Worm (Caenorhabditis elegans) whole organism, L3 larva: ENCODE data around the gene F20A1.6.

Experiments used
- R02D3.7 ChIP-seq: fragments of 150-350 bp; optimal IDR thresholded peaks from 2 replicates; lab custom pipeline; 2014; ENCODE audit warnings: missing biosample characterization, missing genetic modification characterization
- ZK546.5 ChIP-seq: sonication (generic microtip); optimal IDR thresholded peaks from 2 replicates; lab custom pipeline; 2017; ENCODE audit warnings: missing biosample characterization, missing genetic modification characterization
- aly-2 ChIP-seq: fragments of 150-350 bp; optimal IDR thresholded peaks from 2 replicates; lab custom pipeline; 2014; ENCODE audit warnings: missing biosample characterization, missing genetic modification characterization
- ama-1 ChIP-seq: fragments of 150-350 bp; optimal IDR thresholded peaks from 2 replicates; lab custom pipeline; 2018
- ceh-28 ChIP-seq: fragments of 150-350 bp; optimal IDR thresholded peaks from 2 replicates; lab custom pipeline; 2014; ENCODE audit warnings: missing biosample characterization, missing genetic modification reagents, missing genetic modification characterization
- ceh-82 ChIP-seq: fragments of 150-350 bp; optimal IDR thresholded peaks from 2 replicates; lab custom pipeline; 2014; ENCODE audit warnings: missing biosample characterization, missing genetic modification characterization
- daf-12 ChIP-seq: fragments of 150-350 bp; optimal IDR thresholded peaks from 2 replicates; lab custom pipeline; 2014; ENCODE audit warnings: missing biosample characterization, missing genetic modification reagents, missing genetic modification characterization
- egl-27 ChIP-seq: sonication (generic microtip); optimal IDR thresholded peaks from 4 replicates; lab custom pipeline; 2017; ENCODE audit warnings: missing biosample characterization, missing genetic modification reagents, missing genetic modification characterization
- elt-1 ChIP-seq: fragments of 150-350 bp; optimal IDR thresholded peaks from 2 replicates; lab custom pipeline; 2014; ENCODE audit warnings: missing biosample characterization, missing genetic modification characterization
- elt-2 ChIP-seq: sonication (generic microtip); optimal IDR thresholded peaks from 2 replicates; lab custom pipeline; 2016; ENCODE audit warnings: missing genetic modification reagents, mild to moderate bottlenecking, missing genetic modification characterization, missing compliant biosample characterization
- elt-3 ChIP-seq, 3 experiments: fragments of 150-350 bp in 1 of 3; sonication (generic microtip) in 2 of 3; optimal IDR thresholded peaks; 2 replicates in 2 of 3; 4 replicates in 1 of 3; lab custom pipeline; 2014 to 2017; ENCODE audit warnings: missing biosample characterization in 3 of 3, missing genetic modification characterization in 3 of 3
- fkh-2 ChIP-seq: fragments of 150-350 bp; optimal IDR thresholded peaks from 2 replicates; lab custom pipeline; 2014; ENCODE audit warnings: missing biosample characterization, missing genetic modification reagents, missing genetic modification characterization
- fos-1 ChIP-seq: fragments of 150-350 bp; optimal IDR thresholded peaks from 2 replicates; lab custom pipeline; 2014; ENCODE audit warnings: missing biosample characterization, missing genetic modification characterization
- hmg-11 ChIP-seq: sonication (generic microtip); optimal IDR thresholded peaks from 2 replicates; lab custom pipeline; 2016; ENCODE audit warnings: missing genetic modification characterization, missing compliant biosample characterization
- lin-15B ChIP-seq: fragments of 150-350 bp; optimal IDR thresholded peaks from 2 replicates; lab custom pipeline; 2014; ENCODE audit warnings: missing biosample characterization, missing genetic modification characterization
- lin-39 ChIP-seq: fragments of 150-350 bp; optimal IDR thresholded peaks from 2 replicates; lab custom pipeline; 2018; ENCODE audit warnings: missing biosample characterization, missing genetic modification reagents, missing genetic modification characterization
- mdl-1 ChIP-seq: fragments of 150-350 bp; optimal IDR thresholded peaks from 2 replicates; lab custom pipeline; 2014; ENCODE audit warnings: missing biosample characterization, missing genetic modification characterization
- mml-1 ChIP-seq: fragments of 150-350 bp; sonication (generic microtip); optimal IDR thresholded peaks from 3 replicates; lab custom pipeline; 2014; ENCODE audit warnings: missing biosample characterization, missing genetic modification characterization
- nhr-11 ChIP-seq: fragments of 150-350 bp; optimal IDR thresholded peaks from 2 replicates; lab custom pipeline; 2014; ENCODE audit warnings: missing biosample characterization, missing genetic modification characterization
- nhr-12 ChIP-seq: fragments of 150-350 bp; optimal IDR thresholded peaks from 2 replicates; lab custom pipeline; 2014; ENCODE audit warnings: missing biosample characterization, missing genetic modification characterization
- nhr-237 ChIP-seq: fragments of 150-350 bp; optimal IDR thresholded peaks from 2 replicates; lab custom pipeline; 2014; ENCODE audit warnings: missing biosample characterization, missing genetic modification characterization
- nhr-25 ChIP-seq: sonication (generic microtip); optimal IDR thresholded peaks from 2 replicates; lab custom pipeline; 2017; ENCODE audit warnings: missing biosample characterization, missing genetic modification characterization
- nhr-28 ChIP-seq: fragments of 150-350 bp; optimal IDR thresholded peaks from 2 replicates; lab custom pipeline; 2014; ENCODE audit warnings: missing biosample characterization, missing genetic modification characterization
- nhr-43 ChIP-seq: sonication (generic microtip); optimal IDR thresholded peaks from 2 replicates; lab custom pipeline; 2016; ENCODE audit warnings: mild to moderate bottlenecking, missing genetic modification characterization, missing compliant biosample characterization; ENCODE audit not compliant: poor library complexity, severe bottlenecking
- nhr-67 ChIP-seq: fragments of 150-350 bp; optimal IDR thresholded peaks from 2 replicates; lab custom pipeline; 2014; ENCODE audit warnings: missing biosample characterization, missing genetic modification characterization
- nhr-76 ChIP-seq: fragments of 150-350 bp; sonication (generic microtip); optimal IDR thresholded peaks from 5 replicates; lab custom pipeline; 2014; ENCODE audit warnings: missing biosample characterization, missing genetic modification characterization
- nhr-77 ChIP-seq: fragments of 150-350 bp; optimal IDR thresholded peaks from 2 replicates; lab custom pipeline; 2014; ENCODE audit warnings: missing biosample characterization, missing genetic modification characterization
- pha-4 ChIP-seq: fragments of 150-350 bp; optimal IDR thresholded peaks from 2 replicates; lab custom pipeline; 2014; ENCODE audit warnings: missing biosample characterization, missing genetic modification reagents, missing genetic modification characterization
- pqm-1 ChIP-seq: fragments of 150-350 bp; optimal IDR thresholded peaks from 2 replicates; lab custom pipeline; 2017; ENCODE audit warnings: missing biosample characterization, missing genetic modification characterization, inconsistent platforms
- unc-39 ChIP-seq: sonication (generic microtip); optimal IDR thresholded peaks from 4 replicates; lab custom pipeline; 2017; ENCODE audit warnings: missing biosample characterization, missing genetic modification characterization
- unc-62 ChIP-seq: fragments of 150-350 bp; sonication (generic microtip); optimal IDR thresholded peaks from 4 replicates; lab custom pipeline; 2014; ENCODE audit warnings: missing biosample characterization, missing genetic modification reagents, missing genetic modification characterization
- zag-1 ChIP-seq: fragments of 150-350 bp; optimal IDR thresholded peaks from 2 replicates; lab custom pipeline; 2014; ENCODE audit warnings: missing biosample characterization, missing genetic modification characterization
- ztf-11 ChIP-seq: fragments of 150-350 bp; optimal IDR thresholded peaks from 2 replicates; lab custom pipeline; 2014; ENCODE audit warnings: missing biosample characterization, missing genetic modification characterization

The F20A1.6 gene

DNA sequence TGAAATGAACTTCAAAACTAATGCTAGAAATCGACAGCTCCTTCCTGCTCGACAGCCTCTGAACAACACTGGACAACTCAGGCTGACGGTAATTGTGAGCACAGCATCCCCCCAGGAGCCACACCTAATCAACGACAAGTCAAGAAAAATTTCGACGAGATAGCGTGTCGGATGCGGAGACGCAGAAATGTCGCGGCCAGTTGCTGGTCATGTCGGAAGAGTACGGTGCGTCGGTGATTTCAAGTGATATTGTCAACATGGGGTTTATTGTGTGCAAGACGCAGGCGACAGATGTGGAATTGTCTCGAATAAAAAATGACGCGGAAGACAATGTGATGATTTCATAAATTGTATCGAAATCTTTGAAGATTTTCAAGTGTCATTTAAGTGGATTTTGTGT is 9.5 kb upstream of the F20A1.6 start, which contains the start of gene twk-11:
Gene twk-11 (minus strand): TSS at position 101 of the 400 bp plus-strand sequence.
- TF ChIP-seq R02D3.7 (tag; lab: Kevin White, UChicago) (no peak), ceh-82 (tag; lab: Kevin White, UChicago) (no peak), zag-1 (tag; lab: Kevin White, UChicago) (no peak), fos-1 (tag; lab: Kevin White, UChicago) (no peak), fkh-2 (no peak), mml-1 (tag; lab: Kevin White, UChicago) (no peak), elt-2 (tag; lab: Kevin White, UChicago) (no peak), unc-62 (GFP tag; lab: Kevin White, UChicago) (no peak), aly-2 (no peak), hmg-11 (no peak)

DNA sequence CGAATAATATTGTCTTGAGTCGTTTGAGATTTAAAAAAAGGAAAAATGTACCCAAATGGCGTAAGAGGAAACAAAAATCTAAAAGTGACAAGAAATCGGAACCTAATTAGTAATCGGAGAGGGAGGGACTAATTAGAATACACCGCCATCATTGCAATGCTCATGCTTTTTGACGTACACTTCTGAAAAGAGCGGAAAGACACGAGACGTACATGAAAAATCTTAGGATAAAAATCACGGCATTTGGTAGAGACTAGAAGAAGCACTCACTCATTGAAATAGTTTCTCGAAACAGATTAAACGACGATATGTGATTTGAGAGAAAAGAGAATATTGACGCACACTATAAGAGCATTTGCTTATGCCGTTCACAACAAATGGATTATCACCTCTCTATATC is 4.0 kb downstream of the F20A1.6 start:
- TF ChIP-seq ZK546.5 (tag; lab: Kevin White, UChicago) = no peak

DNA sequence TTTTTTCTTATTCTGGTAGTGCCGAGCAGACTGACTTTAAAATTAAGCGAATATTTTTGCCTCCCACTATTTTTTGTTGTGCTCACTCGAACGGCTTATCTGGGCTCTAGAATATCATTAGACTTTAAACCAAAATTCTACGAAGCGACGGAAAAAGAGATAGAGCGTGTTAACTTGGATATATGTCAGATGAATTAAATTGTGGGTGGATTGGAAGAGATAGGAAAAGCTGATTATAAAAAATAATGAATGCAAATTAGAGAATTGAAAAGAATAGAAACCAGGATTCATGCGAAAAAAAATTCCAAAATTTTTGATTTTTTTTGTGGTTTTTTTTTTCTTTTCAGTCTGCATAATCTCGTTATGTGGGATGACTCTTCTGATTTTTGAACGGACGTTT is 5.2 kb downstream of the F20A1.6 start, which contains the start of gene F20A1.4:
Gene F20A1.4 (minus strand): TSS at position 101 of the 400 bp plus-strand sequence.
- TF ChIP-seq unc-39 (tag; lab: Kevin White, UChicago) (no peak), daf-12 (tag; lab: Kevin White, UChicago) (no peak), ama-1 (lab: Kevin White, UChicago) (no peak), egl-27 (tag; lab: Kevin White, UChicago) (no peak), fos-1 (tag; lab: Kevin White, UChicago) (no peak), elt-1 (no peak), nhr-25 (tag; lab: Kevin White, UChicago) (no peak), aly-2 (no peak), mml-1 (tag; lab: Kevin White, UChicago) (no peak), ZK546.5 (tag; lab: Kevin White, UChicago) (no peak), nhr-43 (tag; lab: Kevin White, UChicago) (no peak), nhr-237 (tag; lab: Kevin White, UChicago) (no peak), ceh-28 (tag; lab: Kevin White, UChicago) (no peak), elt-2 (tag; lab: Kevin White, UChicago) (no peak), nhr-11 (tag; lab: Kevin White, UChicago) (no peak), nhr-76 (no peak), ztf-11 (tag; lab: Kevin White, UChicago) (no peak), nhr-67 (tag; lab: Kevin White, UChicago) (no peak)

DNA sequence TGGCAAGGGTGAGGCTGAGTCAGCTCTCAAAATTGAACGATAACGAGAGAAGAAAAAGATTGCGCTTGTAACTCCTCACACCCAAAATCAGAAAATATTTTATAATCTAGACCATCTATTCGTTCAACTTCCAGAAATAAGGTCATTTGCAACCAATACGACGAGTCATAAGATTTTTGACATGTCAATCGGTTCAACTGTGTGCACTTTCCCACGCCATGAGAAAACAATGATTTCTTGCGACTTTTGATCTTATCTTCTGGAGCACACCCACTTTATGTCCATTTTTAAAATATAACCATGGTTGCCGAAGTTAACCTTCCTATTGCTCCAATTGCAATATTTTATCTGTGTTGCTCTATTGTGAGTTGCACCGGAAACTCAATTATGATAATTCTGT is 9.9 kb downstream of the F20A1.6 start, which contains the start of gene srsx-32:
Gene srsx-32 (plus strand): TSS at position 301 of the 400 bp plus-strand sequence.
- TF ChIP-seq fos-1 (tag; lab: Kevin White, UChicago) = no peak
- no peak for TF ChIP-seq pqm-1 (tag; lab: Kevin White, UChicago)
- TF ChIP-seq mdl-1 (tag; lab: Kevin White, UChicago) = no peak
- no peak for TF ChIP-seq lin-39 (tag; lab: Kevin White, UChicago)
- no peak for TF ChIP-seq nhr-77 (tag; lab: Kevin White, UChicago)
- TF ChIP-seq, all 47 proteins: peak for 0

DNA sequence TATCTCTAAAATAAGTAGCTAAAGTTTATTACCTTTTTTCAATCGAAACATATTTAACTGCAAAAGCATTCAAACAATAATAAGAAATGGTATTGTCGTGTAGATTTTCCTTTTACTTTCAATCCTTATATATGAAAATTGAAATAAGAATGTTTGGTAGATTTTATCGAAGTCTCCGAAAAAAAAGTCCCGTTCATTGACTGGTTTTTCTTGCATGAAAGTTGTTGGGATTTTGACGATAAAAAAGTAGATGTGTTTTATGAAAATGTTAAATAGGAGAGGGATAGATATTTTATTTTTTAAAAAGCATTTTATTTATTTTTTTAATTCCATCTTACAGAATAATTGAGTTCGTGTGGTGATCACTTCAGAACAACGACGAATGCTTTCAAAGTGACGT is 11.1 kb downstream of the F20A1.6 start, which contains the start of gene C33G8.13:
Gene C33G8.13 (minus strand): TSS at position 101 of the 400 bp plus-strand sequence.
- no peak for TF ChIP-seq unc-39 (tag; lab: Kevin White, UChicago)
- no peak for TF ChIP-seq aly-2
- TF ChIP-seq nhr-12 (tag; lab: Kevin White, UChicago) = no peak
- no peak for TF ChIP-seq nhr-25 (tag; lab: Kevin White, UChicago)
- no peak for TF ChIP-seq nhr-77 (tag; lab: Kevin White, UChicago)
- TF ChIP-seq mdl-1 (tag; lab: Kevin White, UChicago) = no peak
- TF ChIP-seq nhr-76 = no peak
- no peak for TF ChIP-seq daf-12 (tag; lab: Kevin White, UChicago)
- no peak for TF ChIP-seq elt-3 (tag; optimal IDR thresholded peaks at IDR 0.05; lab: Kevin White, UChicago)
- TF ChIP-seq nhr-43 (tag; lab: Kevin White, UChicago) = no peak
- no peak for TF ChIP-seq pha-4 (tag; lab: Kevin White, UChicago)
- no peak for TF ChIP-seq egl-27 (tag; lab: Kevin White, UChicago)
- TF ChIP-seq fkh-2 = no peak
- TF ChIP-seq, all 47 proteins: peak for 0

DNA sequence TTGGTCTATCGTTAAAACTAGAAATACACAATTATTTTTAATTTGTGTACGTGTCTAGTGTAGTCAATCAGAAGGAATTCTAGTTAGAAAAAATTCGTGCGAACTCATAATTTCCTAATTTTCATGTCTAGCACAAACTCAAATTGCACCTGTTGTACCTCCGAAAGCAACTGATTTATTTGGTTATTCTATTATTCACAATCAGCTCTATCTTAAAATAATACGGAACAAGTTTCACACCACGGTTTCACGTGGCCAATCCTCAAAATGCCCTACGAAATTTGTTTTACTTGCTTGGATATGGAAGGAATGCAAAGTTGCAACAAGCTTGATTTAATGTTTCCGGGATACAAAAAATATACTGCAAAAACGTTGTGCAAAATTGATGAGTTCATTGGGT is 14.3 kb downstream of the F20A1.6 start, which contains the start of gene srw-127:
Gene srw-127 (plus strand): TSS at position 301 of the 400 bp plus-strand sequence.
- TF ChIP-seq nhr-25 (tag; lab: Kevin White, UChicago) (no peak), fkh-2 (no peak), nhr-77 (tag; lab: Kevin White, UChicago) (no peak), lin-15B (no peak), ceh-28 (tag; lab: Kevin White, UChicago) (no peak), elt-1 (no peak), hmg-11 (no peak), nhr-28 (tag; lab: Kevin White, UChicago) (no peak), nhr-67 (tag; lab: Kevin White, UChicago) (no peak)
